Fruit fly (Drosophila melanogaster) whole organism, embryonic: ENCODE measurements around the gene CG15358.

Source experiments
- ATbp ChIP-seq: fragments of 200-800 bp; sonication (Bioruptor generic); optimal IDR thresholded peaks from 2 replicates; lab custom pipeline; 2017; ENCODE audit warnings: missing biosample characterization, mild to moderate bottlenecking, missing genetic modification characterization, missing genetic modification reagents
- Bteb2 ChIP-seq: fragments of 200-800 bp; sonication (Bioruptor generic); optimal IDR thresholded peaks from 2 replicates; lab custom pipeline; 2016; ENCODE audit warnings: missing biosample characterization, missing genetic modification characterization
- CG1024 ChIP-seq: fragments of 200-800 bp; sonication (Bioruptor generic); IDR thresholded peaks from 2 replicates; pipeline ENCODE4 v1.3.6; 2022; ENCODE audit warnings: missing biosample characterization, missing genetic modification characterization
- CG10462 ChIP-seq: fragments of 200-800 bp; sonication (Bioruptor generic); optimal IDR thresholded peaks from 2 replicates; lab custom pipeline; 2016; ENCODE audit warnings: missing biosample characterization, missing genetic modification characterization
- CG10654 ChIP-seq: fragments of 200-800 bp; sonication (Bioruptor generic); optimal IDR thresholded peaks from 2 replicates; lab custom pipeline; 2016; ENCODE audit warnings: missing biosample characterization, missing genetic modification characterization
- CG11723 ChIP-seq: fragments of 200-800 bp; sonication (Bioruptor generic); optimal IDR thresholded peaks from 2 replicates; lab custom pipeline; 2017; ENCODE audit warnings: missing biosample characterization, mild to moderate bottlenecking, missing genetic modification characterization
- CG13296 ChIP-seq: fragments of 200-800 bp; sonication (Bioruptor generic); optimal IDR thresholded peaks from 3 replicates; lab custom pipeline; 2018; ENCODE audit warnings: missing biosample characterization, mild to moderate bottlenecking, missing genetic modification characterization
- CG14014 ChIP-seq: fragments of 200-800 bp; sonication (Bioruptor generic); IDR thresholded peaks from 2 replicates; pipeline ENCODE4 v1.3.6; 2022; ENCODE audit warnings: missing biosample characterization, missing genetic modification characterization
- CG17359 ChIP-seq: fragments of 200-800 bp; sonication (Bioruptor generic); optimal IDR thresholded peaks from 3 replicates; lab custom pipeline; 2018; ENCODE audit warnings: missing biosample characterization, mild to moderate bottlenecking, missing genetic modification characterization, moderate library complexity
- CG17361 ChIP-seq: fragments of 200-800 bp; sonication (Bioruptor generic); IDR thresholded peaks from 3 replicates; pipeline ENCODE4 v1.3.6; 2022; ENCODE audit warnings: missing biosample characterization, missing genetic modification characterization
- CG17568 ChIP-seq: fragments of 200-800 bp; sonication (Bioruptor generic); optimal IDR thresholded peaks from 2 replicates; lab custom pipeline; 2018; ENCODE audit warnings: missing biosample characterization, mild to moderate bottlenecking, missing genetic modification characterization, moderate library complexity
- CG17802 ChIP-seq: fragments of 200-800 bp; sonication (Bioruptor generic); optimal IDR thresholded peaks from 2 replicates; lab custom pipeline; 2018; ENCODE audit warnings: missing biosample characterization, mild to moderate bottlenecking, missing genetic modification characterization, moderate library complexity
- CG2875 ChIP-seq: fragments of 200-800 bp; sonication (Bioruptor generic); optimal IDR thresholded peaks from 2 replicates; lab custom pipeline; 2017; ENCODE audit warnings: missing biosample characterization, mild to moderate bottlenecking, missing genetic modification characterization, missing genetic modification reagents
- CG3726 ChIP-seq: fragments of 200-800 bp; sonication (Bioruptor generic); IDR thresholded peaks from 3 replicates; pipeline ENCODE4, ENCODE4 v1.3.6; 2022; ENCODE audit warnings: missing biosample characterization, missing genetic modification characterization
- CG5953 ChIP-seq: fragments of 200-800 bp; sonication (Bioruptor generic); IDR thresholded peaks from 2 replicates; pipeline ENCODE4 v1.3.6; 2022; ENCODE audit warnings: missing biosample characterization, missing genetic modification characterization
- CG7963 ChIP-seq: fragments of 200-800 bp; sonication (Bioruptor generic); IDR thresholded peaks from 3 replicates; pipeline ENCODE4 v1.3.6; 2022; ENCODE audit warnings: missing biosample characterization, missing genetic modification characterization; ENCODE audit not compliant: partially characterized antibody
- CG8089 ChIP-seq: fragments of 200-800 bp; sonication (Bioruptor generic); optimal IDR thresholded peaks from 3 replicates; lab custom pipeline; 2016; ENCODE audit warnings: missing biosample characterization, missing genetic modification characterization
- CG9797 ChIP-seq: fragments of 200-800 bp; sonication (Bioruptor generic); optimal IDR thresholded peaks from 3 replicates; lab custom pipeline; 2018; ENCODE audit warnings: missing biosample characterization, mild to moderate bottlenecking, missing genetic modification characterization
- CG9876 ChIP-seq: fragments of 200-800 bp; sonication (Bioruptor generic); optimal IDR thresholded peaks from 2 replicates; lab custom pipeline; 2016; ENCODE audit warnings: missing biosample characterization, missing genetic modification characterization
- CoRest ChIP-seq: fragments of 200-800 bp; sonication (Bioruptor generic); optimal IDR thresholded peaks from 3 replicates; lab custom pipeline; 2018; ENCODE audit warnings: missing biosample characterization, mild to moderate bottlenecking, missing genetic modification characterization, moderate library complexity
- D ChIP-seq, 2 experiments: fragments of 200-800 bp in 1 of 2; fragments of >200 bp in 1 of 2; sonication (Bioruptor generic) in 1 of 2; optimal IDR thresholded peaks; 2 replicates in 1 of 2; 3 replicates in 1 of 2; lab custom pipeline; 2017; ENCODE audit warnings: mild to moderate bottlenecking in 1 of 2, missing biosample characterization in 1 of 2, missing genetic modification characterization in 1 of 2, missing genetic modification reagents in 1 of 2
- Dip3 ChIP-seq: fragments of 200-800 bp; sonication (Bioruptor generic); optimal IDR thresholded peaks from 3 replicates; lab custom pipeline; 2016; ENCODE audit warnings: missing biosample characterization, missing genetic modification characterization
- Dp ChIP-seq: fragments of 200-800 bp; sonication (Bioruptor generic); optimal IDR thresholded peaks from 2 replicates; lab custom pipeline; 2018; ENCODE audit warnings: missing biosample characterization, mild to moderate bottlenecking, missing genetic modification characterization, moderate library complexity
- ERR ChIP-seq: fragments of 200-800 bp; sonication (Bioruptor generic); optimal IDR thresholded peaks from 2 replicates; lab custom pipeline; 2016; ENCODE audit warnings: missing biosample characterization, missing genetic modification characterization
- Fer2 ChIP-seq: fragments of 200-800 bp; sonication (Bioruptor generic); optimal IDR thresholded peaks from 2 replicates; lab custom pipeline; 2018; ENCODE audit warnings: missing biosample characterization, mild to moderate bottlenecking, missing genetic modification characterization, moderate library complexity
- Gug ChIP-seq: fragments of 200-800 bp; sonication (Bioruptor generic); IDR thresholded peaks from 4 replicates; pipeline ENCODE4 v1.3.6; 2022; ENCODE audit warnings: missing biosample characterization, missing genetic modification characterization
- H15 ChIP-seq: fragments of 200-800 bp; sonication (Bioruptor generic); IDR thresholded peaks from 3 replicates; pipeline ENCODE4 v1.3.6; 2022; ENCODE audit warnings: missing biosample characterization, missing genetic modification characterization
- H2.0 ChIP-seq: fragments of 200-800 bp; sonication (Bioruptor generic); IDR thresholded peaks from 2 replicates; pipeline ENCODE4 v1.3.6; 2022; ENCODE audit warnings: missing biosample characterization, missing genetic modification characterization
- HLH3B ChIP-seq: fragments of 200-800 bp; sonication (Bioruptor generic); IDR thresholded peaks from 2 replicates; pipeline ENCODE4 v1.3.6; 2022; ENCODE audit warnings: missing biosample characterization, missing genetic modification characterization
- Hr3 ChIP-seq: fragments of 200-800 bp; sonication (Bioruptor generic); optimal IDR thresholded peaks from 3 replicates; lab custom pipeline; 2016; ENCODE audit warnings: missing biosample characterization, missing genetic modification characterization
- Hsf ChIP-seq: fragments of 200-800 bp; sonication (Bioruptor generic); optimal IDR thresholded peaks from 3 replicates; lab custom pipeline; 2016; ENCODE audit warnings: missing biosample characterization, missing genetic modification characterization
- Med ChIP-seq: fragments of 200-800 bp; sonication (Bioruptor generic); peaks from one replicate; lab custom pipeline; 2016; ENCODE audit warnings: missing biosample characterization, missing genetic modification characterization, mild to moderate bottlenecking, inconsistent platforms, moderate library complexity
- Meics ChIP-seq: fragments of 200-800 bp; sonication (Bioruptor generic); optimal IDR thresholded peaks from 2 replicates; lab custom pipeline; 2017; ENCODE audit warnings: missing biosample characterization, mild to moderate bottlenecking, missing genetic modification characterization
- Xbp1 ChIP-seq: fragments of 200-800 bp; sonication (Bioruptor generic); optimal IDR thresholded peaks from 3 replicates; lab custom pipeline; 2016; ENCODE audit warnings: missing biosample characterization, mild to moderate bottlenecking, missing genetic modification characterization
- abd-A ChIP-seq: fragments of 200-800 bp; sonication (Bioruptor generic); optimal IDR thresholded peaks from 3 replicates; lab custom pipeline; 2019; ENCODE audit warnings: missing biosample characterization, mild to moderate bottlenecking, missing genetic modification characterization, moderate library complexity
- br ChIP-seq: fragments of >200 bp; optimal IDR thresholded peaks from 2 replicates; lab custom pipeline; 2017
- cg ChIP-seq: fragments of 200-800 bp; sonication (Bioruptor generic); optimal IDR thresholded peaks from 3 replicates; lab custom pipeline; 2019; ENCODE audit warnings: missing biosample characterization, mild to moderate bottlenecking, missing genetic modification characterization, moderate library complexity
- gce ChIP-seq: fragments of 200-800 bp; sonication (Bioruptor generic); IDR thresholded peaks from 3 replicates; pipeline ENCODE4 v1.3.6; 2022; ENCODE audit warnings: missing biosample characterization, missing genetic modification characterization
- gcm ChIP-seq: fragments of 200-800 bp; sonication (Bioruptor generic); optimal IDR thresholded peaks from 2 replicates; lab custom pipeline; 2019; ENCODE audit warnings: missing biosample characterization, mild to moderate bottlenecking, missing genetic modification characterization, moderate library complexity
- grau ChIP-seq: fragments of 200-800 bp; optimal IDR thresholded peaks from 3 replicates; lab custom pipeline; 2019; ENCODE audit warnings: missing biosample characterization, mild to moderate bottlenecking, missing genetic modification characterization, moderate library complexity
- her ChIP-seq: fragments of 200-800 bp; sonication (Bioruptor generic); optimal IDR thresholded peaks from 2 replicates; lab custom pipeline; 2016; ENCODE audit warnings: missing biosample characterization, missing genetic modification characterization
- ken ChIP-seq: fragments of 200-800 bp; sonication (Bioruptor generic); IDR thresholded peaks from 3 replicates; pipeline ENCODE4 v1.3.6; 2022; ENCODE audit warnings: missing biosample characterization, missing genetic modification characterization
- maf-S ChIP-seq: fragments of 200-800 bp; sonication (Bioruptor generic); optimal IDR thresholded peaks from 2 replicates; lab custom pipeline; 2016; ENCODE audit warnings: missing biosample characterization, missing genetic modification characterization
- sens ChIP-seq: fragments of 200-800 bp; sonication (Bioruptor generic); peaks from one replicate; lab custom pipeline; 2016; ENCODE audit warnings: missing biosample characterization, missing genetic modification characterization
- sens-2 ChIP-seq: fragments of 200-800 bp; sonication (Bioruptor generic); IDR thresholded peaks from 2 replicates; pipeline ENCODE4 v1.3.6; 2022; ENCODE audit warnings: missing biosample characterization, missing genetic modification characterization
- sug ChIP-seq: fragments of 200-800 bp; optimal IDR thresholded peaks from 2 replicates; lab custom pipeline; 2019; ENCODE audit warnings: missing biosample characterization, mild to moderate bottlenecking, missing genetic modification characterization, moderate library complexity
- tin ChIP-seq: fragments of 200-800 bp; sonication (Bioruptor generic); optimal IDR thresholded peaks from 3 replicates; lab custom pipeline; 2016; ENCODE audit warnings: missing biosample characterization, missing genetic modification characterization
- tup ChIP-seq: fragments of 200-800 bp; sonication (Bioruptor generic); optimal IDR thresholded peaks from 2 replicates; lab custom pipeline; 2016; ENCODE audit warnings: missing biosample characterization, mild to moderate bottlenecking, missing genetic modification characterization, moderate library complexity
- vvl ChIP-seq: fragments of 200-800 bp; sonication (Bioruptor generic); IDR thresholded peaks from 2 replicates; pipeline ENCODE4 v1.3.6; 2022; ENCODE audit warnings: missing biosample characterization, missing genetic modification characterization
- yki ChIP-seq: fragments of >200 bp; optimal IDR thresholded peaks from 3 replicates; lab custom pipeline; 2018

Gene CG15358

dm6 chr2L:1884409-1885082 is 1.5 kb upstream of the CG15358 start, which contains the start of gene Wdr62 (continued):
- TF ChIP-seq CG11723 = peak; percentile 57
- peak; percentile 41 for TF ChIP-seq Xbp1 (GFP tag; lab: Kevin White, UChicago)
- no peak for TF ChIP-seq H15 (GFP tag; lab: Robert Waterston, UW)
- TF ChIP-seq D (optimal IDR thresholded peaks at IDR 0.05; lab: Kevin White, UChicago) = peak; percentile 18
- TF ChIP-seq D (GFP tag; optimal IDR thresholded peaks at IDR 0.05; lab: Kevin White, UChicago) = no peak
- peak; percentile 16 for TF ChIP-seq CG9876 (GFP tag; lab: Kevin White, UChicago)
- TF ChIP-seq sens-2 (GFP tag; lab: Robert Waterston, UW) = no peak
- TF ChIP-seq cg (GFP tag; lab: Kevin White, UChicago) = peak; percentile 96
- peak; percentile 27 for TF ChIP-seq gcm (GFP tag; lab: Kevin White, UChicago)
- TF ChIP-seq H2.0 (GFP tag; lab: Robert Waterston, UW) = 0 out of 2 replicates have a peak, but pooled peaks have one; percentile 30
- peak; percentile 52 for TF ChIP-seq sens (GFP tag; lab: Kevin White, UChicago)
- peak; percentile 45 for TF ChIP-seq CG8089
- peak; percentile 31; the same call in 1 of the 2 replicates for TF ChIP-seq CG5953 (GFP tag; lab: Robert Waterston, UW)
- peak; percentile 33 for TF ChIP-seq CG13296
- no peak for TF ChIP-seq Gug (GFP tag; lab: Robert Waterston, UW)
- peak; percentile 43 for TF ChIP-seq CoRest (tag; lab: Kevin White, UChicago)
- peak; percentile 9 for TF ChIP-seq Bteb2
- TF ChIP-seq Dip3 (GFP tag; lab: Kevin White, UChicago) = no peak
- TF ChIP-seq CG1024 (GFP tag; lab: Robert Waterston, UW) = no peak
- no peak for TF ChIP-seq br (lab: Kevin White, UChicago)
- TF ChIP-seq CG2875 = no peak
- TF ChIP-seq CG10654 = no peak
- TF ChIP-seq gce = no peak; the same call in 2 of the 3 replicates
- TF ChIP-seq ken (GFP tag; lab: Robert Waterston, UW) = 0 out of 3 replicates have a peak, but pooled peaks have one; percentile 51
- TF ChIP-seq ERR (GFP tag; lab: Kevin White, UChicago) = peak; percentile 48
- TF ChIP-seq CG14014 (GFP tag; lab: Robert Waterston, UW) = peak; percentile 53; the same call in 1 of the 2 replicates
- TF ChIP-seq CG17568 (GFP tag; lab: Kevin White, UChicago) = no peak
- TF ChIP-seq CG17359 (tag; lab: Kevin White, UChicago) = no peak
- TF ChIP-seq her (GFP tag; lab: Kevin White, UChicago) = peak; percentile 70
- TF ChIP-seq maf-S (GFP tag; lab: Kevin White, UChicago) = peak; percentile 44
- peak; percentile 98 for TF ChIP-seq CG9797 (GFP tag; lab: Kevin White, UChicago)
- peak; percentile 94 for TF ChIP-seq Med (GFP tag; lab: Kevin White, UChicago)
- TF ChIP-seq tin (GFP tag; lab: Kevin White, UChicago) = peak; percentile 3
- TF ChIP-seq yki = no peak
- no peak for TF ChIP-seq ATbp (GFP tag; lab: Kevin White, UChicago)
- peak; percentile 61; the same call in 1 of the 3 replicates for TF ChIP-seq CG7963 (GFP tag; lab: Robert Waterston, UW)
- TF ChIP-seq Fer2 (tag; lab: Kevin White, UChicago) = no peak
- peak; percentile 85 for TF ChIP-seq vvl (GFP tag; lab: Robert Waterston, UW)
- peak; percentile 67 for TF ChIP-seq sug (tag; lab: Kevin White, UChicago)
- TF ChIP-seq CG3726 (GFP tag; lab: Robert Waterston, UW) = no peak
- TF ChIP-seq Hsf = peak; percentile 35
- TF ChIP-seq CG10462 (GFP tag; lab: Kevin White, UChicago) = no peak
- peak; percentile 85 for TF ChIP-seq abd-A (tag; lab: Kevin White, UChicago)
- peak; percentile 36 for TF ChIP-seq Meics (GFP tag; lab: Kevin White, UChicago)
- peak; percentile 42; the same call in 1 of the 3 replicates for TF ChIP-seq CG17361 (GFP tag; lab: Robert Waterston, UW)
- TF ChIP-seq Dp = peak; percentile 79
- no peak for TF ChIP-seq CG17802 (tag; lab: Kevin White, UChicago)
- no peak; the same call in 1 of the 2 replicates for TF ChIP-seq HLH3B
- TF ChIP-seq tup (GFP tag; lab: Kevin White, UChicago) = no peak
- TF ChIP-seq grau (tag; lab: Kevin White, UChicago) = peak; percentile 51
- TF ChIP-seq Hr3 (GFP tag; lab: Kevin White, UChicago) = peak; percentile 7
